Worm (Caenorhabditis elegans) whole organism, L3 larva: ENCODE results near the gene srh-95.

Experiments
- ama-1 ChIP-seq: fragments of 150-350 bp; optimal IDR thresholded peaks from 2 replicates; lab custom pipeline; 2018
- ceh-16 ChIP-seq: sonication (generic microtip); optimal IDR thresholded peaks from 2 replicates; lab custom pipeline; 2017; ENCODE audit warnings: missing biosample characterization, missing genetic modification characterization
- fkh-10 ChIP-seq: sonication (generic microtip); optimal IDR thresholded peaks from 2 replicates; lab custom pipeline; 2017; ENCODE audit warnings: missing biosample characterization, missing genetic modification reagents, missing genetic modification characterization
- lin-15B ChIP-seq: fragments of 150-350 bp; optimal IDR thresholded peaks from 2 replicates; lab custom pipeline; 2014; ENCODE audit warnings: missing biosample characterization, missing genetic modification characterization
- mml-1 ChIP-seq: fragments of 150-350 bp; sonication (generic microtip); optimal IDR thresholded peaks from 3 replicates; lab custom pipeline; 2014; ENCODE audit warnings: missing biosample characterization, missing genetic modification characterization
- nhr-237 ChIP-seq: fragments of 150-350 bp; optimal IDR thresholded peaks from 2 replicates; lab custom pipeline; 2014; ENCODE audit warnings: missing biosample characterization, missing genetic modification characterization
- nhr-28 ChIP-seq: fragments of 150-350 bp; optimal IDR thresholded peaks from 2 replicates; lab custom pipeline; 2014; ENCODE audit warnings: missing biosample characterization, missing genetic modification characterization
- nhr-77 ChIP-seq: fragments of 150-350 bp; optimal IDR thresholded peaks from 2 replicates; lab custom pipeline; 2014; ENCODE audit warnings: missing biosample characterization, missing genetic modification characterization
- unc-62 ChIP-seq: fragments of 150-350 bp; sonication (generic microtip); optimal IDR thresholded peaks from 4 replicates; lab custom pipeline; 2014; ENCODE audit warnings: missing biosample characterization, missing genetic modification reagents, missing genetic modification characterization
- ztf-11 ChIP-seq: fragments of 150-350 bp; optimal IDR thresholded peaks from 2 replicates; lab custom pipeline; 2014; ENCODE audit warnings: missing biosample characterization, missing genetic modification characterization

DNA sequence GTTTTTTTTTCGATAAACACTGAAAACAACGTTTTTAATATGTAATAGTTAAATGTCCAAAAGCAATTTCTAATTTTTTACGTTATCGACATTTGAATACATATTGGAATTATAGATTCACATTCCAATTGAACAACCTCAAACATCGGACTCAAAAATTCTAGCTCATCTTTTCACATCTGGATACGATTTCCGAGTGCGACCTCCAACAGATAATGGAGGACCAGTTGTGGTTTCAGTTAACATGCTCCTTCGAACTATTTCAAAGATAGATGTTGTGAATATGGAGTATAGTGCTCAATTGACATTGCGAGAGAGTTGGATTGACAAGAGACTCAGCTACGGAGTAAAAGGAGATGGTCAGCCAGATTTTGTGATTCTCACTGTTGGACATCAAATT, 26.7 kb upstream of the srh-95 start:
- TF ChIP-seq ztf-11 (no peak), fkh-10 (GFP tag; lab: Kevin White, UChicago) (no peak), unc-62 (no peak), nhr-237 (tag; lab: Kevin White, UChicago) (no peak), ama-1 (lab: Kevin White, UChicago) (no peak), mml-1 (tag; lab: Kevin White, UChicago) (no peak), lin-15B (tag; lab: Kevin White, UChicago) (no peak), ceh-16 (tag; lab: Kevin White, UChicago) (no peak), nhr-77 (no peak), nhr-28 (no peak)
